Worm (Caenorhabditis elegans) whole organism, late embryonic: ENCODE measurements around the gene cnp-2.
A peak's percentile ranks its signal among the peaks of the same experiment; 100 is the strongest.

Source experiments
- dmd-4 ChIP-seq: sonication (generic microtip); optimal IDR thresholded peaks from 2 replicates; lab custom pipeline; 2016; ENCODE audit warnings: borderline replicate concordance, missing genetic modification characterization, missing compliant biosample characterization
- elt-2 ChIP-seq: sonication (generic microtip); optimal IDR thresholded peaks from 2 replicates; lab custom pipeline; 2016; ENCODE audit warnings: missing genetic modification reagents, missing genetic modification characterization, missing compliant biosample characterization

Gene cnp-2

ce11 chrII:12816412-12817146, 56.0 kb downstream of the cnp-2 start, which contains the start of gene acl-7:
acl-7 (minus strand) TSS chrII:12816462.
- TF ChIP-seq elt-2 (tag; lab: Kevin White, UChicago) = peak; percentile 44
- TF ChIP-seq dmd-4 = no peak
